Fruit fly (Drosophila melanogaster) ovary, adult (tissue): Measurements from ENCODE around the gene RASSF8.

Source experiments
- CG17801 ChIP-seq: fragments of 200-800 bp; optimal IDR thresholded peaks from 2 replicates; lab custom pipeline; 2019; ENCODE audit warnings: missing biosample characterization, mild to moderate bottlenecking, missing genetic modification characterization, moderate library complexity; ENCODE audit not compliant: partially characterized antibody

Gene RASSF8

dm6 chr3R:25640463-25640862, 21.1 kb upstream of the RASSF8 start:
- TF ChIP-seq CG17801 (GFP tag; lab: Kevin White, UChicago), result peak; percentile 86

- no peak for TF ChIP-seq CG17801 (GFP tag; lab: Kevin White, UChicago)
Observed at dm6 chr3R:25644172-25644571, 17.4 kb upstream of the RASSF8 start.

- peak; percentile 78 for TF ChIP-seq CG17801 (GFP tag; lab: Kevin White, UChicago)
Observed at dm6 chr3R:25646882-25647518, 14.6 kb upstream of the RASSF8 start.

DNA sequence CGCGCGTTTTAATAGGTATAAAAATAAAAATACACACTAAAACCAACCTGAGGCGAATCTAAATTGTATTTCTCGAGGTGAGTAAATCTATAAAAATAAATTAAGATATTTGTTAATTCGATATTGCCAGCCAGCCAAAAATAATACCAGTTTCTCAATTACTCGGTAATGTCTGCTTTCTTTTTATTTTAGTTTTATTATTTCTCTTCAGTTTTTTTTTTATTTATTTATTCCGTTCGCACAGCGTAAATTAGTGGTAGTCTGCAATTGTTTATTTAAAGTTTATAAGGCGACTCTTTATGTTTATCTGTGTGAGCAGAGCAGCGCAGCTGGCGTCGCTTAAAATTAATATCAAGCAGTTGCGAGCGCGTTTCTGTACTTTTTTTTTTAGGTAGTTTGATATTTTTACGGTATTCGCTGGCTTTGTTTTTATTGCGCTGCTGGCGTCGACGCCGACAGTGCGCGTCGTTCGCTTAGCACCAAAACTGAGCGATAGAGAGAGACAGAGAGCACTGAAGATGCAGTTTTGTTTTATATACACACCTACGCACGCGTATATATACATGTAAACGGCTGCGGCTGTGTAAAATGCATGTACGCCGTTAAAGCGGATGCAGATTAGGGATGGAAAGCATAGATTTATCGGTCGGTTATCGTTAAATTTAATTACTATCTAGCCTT, 13.9 kb upstream of the RASSF8 start:
- TF ChIP-seq CG17801 (GFP tag; lab: Kevin White, UChicago), result peak; percentile 87

DNA sequence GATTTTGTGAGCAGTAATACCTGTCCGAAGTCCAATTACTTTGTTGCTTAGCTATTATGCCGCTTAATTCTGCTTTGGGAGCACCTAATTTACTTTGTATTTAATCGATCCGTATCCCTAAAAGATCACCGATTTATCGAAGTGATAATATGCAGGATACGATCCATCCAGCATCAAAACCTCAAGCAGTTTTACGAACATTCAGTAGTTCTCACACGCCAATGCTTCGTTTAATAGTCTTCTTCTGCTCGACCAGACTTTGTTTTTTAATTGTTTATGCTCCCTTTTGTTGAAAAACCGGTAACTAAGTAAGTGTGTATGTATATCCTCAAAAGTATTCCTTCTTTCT, 13.4 kb upstream of the RASSF8 start:
- no peak for TF ChIP-seq CG17801 (GFP tag; lab: Kevin White, UChicago)

DNA sequence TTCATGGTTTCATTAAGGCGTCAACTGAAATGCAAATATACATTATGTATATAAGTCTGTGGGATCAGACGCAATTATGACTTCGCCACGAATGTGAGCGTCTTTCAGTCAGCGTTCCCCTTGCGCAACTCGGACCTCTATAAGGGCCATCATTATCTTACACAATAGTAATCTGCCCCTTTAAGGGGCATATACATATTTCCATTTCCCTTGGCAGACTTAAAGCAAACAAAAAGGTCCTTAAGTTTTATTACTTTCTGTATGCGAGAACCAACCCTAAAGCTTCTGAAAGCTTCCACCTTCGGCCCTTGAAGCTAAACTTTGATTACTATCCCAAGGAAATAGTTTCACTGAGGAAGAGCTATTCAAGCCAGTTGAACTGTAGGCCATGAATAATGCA, 11.2 kb upstream of the RASSF8 start:
- no peak for TF ChIP-seq CG17801 (GFP tag; lab: Kevin White, UChicago)

DNA sequence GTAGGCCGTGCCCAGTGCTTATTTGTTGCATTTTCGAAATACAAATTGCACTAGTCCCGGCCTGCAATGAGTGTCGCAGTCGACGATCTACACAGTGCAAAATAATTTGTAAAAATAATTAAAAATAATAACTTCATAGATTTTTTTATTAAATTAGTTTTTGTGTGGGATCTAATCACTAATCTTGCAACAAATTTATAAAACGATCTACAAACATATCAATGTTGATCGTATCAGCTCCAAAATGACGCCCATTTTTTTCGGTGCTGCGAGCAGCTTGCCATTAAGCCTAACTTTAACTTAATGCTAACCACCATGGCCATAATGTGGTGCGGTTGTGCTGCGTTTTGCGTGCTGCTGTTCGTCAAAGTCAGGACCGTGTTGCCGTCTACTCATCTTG, 10.2 kb upstream of the RASSF8 start:
- TF ChIP-seq CG17801 (GFP tag; lab: Kevin White, UChicago), result peak; percentile 48

dm6 chr3R:25652066-25652720, 9.4 kb upstream of the RASSF8 start:
- TF ChIP-seq CG17801 (GFP tag; lab: Kevin White, UChicago), result peak; percentile 24

DNA sequence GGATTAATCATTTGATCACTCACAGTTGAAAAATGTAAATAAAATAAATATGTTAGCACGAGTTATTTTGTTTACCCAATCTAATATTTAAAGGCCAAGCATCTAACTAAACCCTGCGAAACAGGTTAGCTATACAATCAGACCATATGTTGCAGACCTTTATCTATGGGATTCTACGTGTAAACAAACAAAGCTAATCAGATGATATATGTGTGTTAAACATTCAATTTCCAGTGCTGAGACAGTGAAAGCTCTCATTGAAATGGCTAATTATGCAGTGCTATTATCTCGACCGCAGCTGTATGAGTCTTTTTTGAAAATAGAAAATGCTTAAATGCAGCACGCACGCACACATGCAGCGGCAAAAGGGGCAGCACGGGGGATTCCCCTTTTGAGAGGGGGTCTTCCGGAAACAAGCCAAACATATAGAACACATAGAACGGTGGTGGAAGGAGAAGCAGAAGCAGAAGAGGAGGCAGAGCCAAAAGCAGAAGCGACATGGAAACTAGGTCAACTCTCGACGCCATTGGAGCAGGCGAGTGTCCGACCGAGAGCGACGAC, 1.7 kb upstream of the RASSF8 start:
- TF ChIP-seq CG17801 (GFP tag; lab: Kevin White, UChicago), result no peak

DNA sequence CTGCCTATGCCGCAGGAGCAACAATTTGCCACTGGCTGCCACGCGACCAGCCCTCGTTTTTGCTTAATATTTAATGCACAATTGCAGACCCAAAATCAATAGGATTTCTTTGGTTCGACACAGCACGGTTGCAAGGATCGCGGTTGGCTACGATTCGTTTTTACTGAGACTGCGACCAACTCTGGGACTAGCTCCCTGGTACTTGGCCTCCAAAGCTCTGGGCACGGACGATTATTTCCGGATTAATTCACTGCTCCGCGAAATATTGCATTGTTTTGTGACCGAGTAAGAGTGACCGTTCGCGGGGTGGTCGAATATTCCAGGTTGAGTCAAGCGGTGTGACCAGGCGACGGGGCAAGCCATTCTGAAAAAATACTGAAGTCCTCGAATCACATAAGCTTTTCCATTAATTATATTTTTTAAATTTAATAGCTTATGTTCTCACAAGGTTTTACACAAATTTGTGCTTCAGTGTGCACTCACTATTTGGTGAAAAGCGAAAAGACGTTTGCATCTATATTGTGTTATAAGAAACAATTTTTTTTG, 537 bp upstream of the RASSF8 start, which contains the start of gene Tnks:
Tnks (minus strand) TSS at position 302 of the 546 bp plus-strand sequence.
- TF ChIP-seq CG17801 (GFP tag; lab: Kevin White, UChicago), result no peak

DNA sequence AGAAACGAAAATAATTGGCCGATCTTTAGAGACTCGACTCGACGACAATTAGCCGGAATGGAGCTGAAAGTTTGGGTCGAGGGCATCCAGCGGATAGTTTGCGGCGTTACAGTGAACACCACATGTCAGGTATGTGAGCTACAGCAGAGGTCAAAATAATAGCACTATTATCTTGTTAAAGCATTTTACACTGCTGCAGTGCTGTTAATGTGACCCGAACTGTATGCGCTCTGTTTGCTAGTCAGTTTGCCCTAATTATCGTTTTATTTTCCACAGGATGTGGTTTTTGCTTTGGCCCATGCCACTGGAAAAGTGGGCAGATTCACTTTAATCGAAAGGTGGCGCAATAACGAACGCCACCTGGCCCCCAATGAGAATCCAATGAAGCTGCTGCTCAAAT, 763 bp downstream of the RASSF8 start:
- TF ChIP-seq CG17801 (GFP tag; lab: Kevin White, UChicago), result no peak

DNA sequence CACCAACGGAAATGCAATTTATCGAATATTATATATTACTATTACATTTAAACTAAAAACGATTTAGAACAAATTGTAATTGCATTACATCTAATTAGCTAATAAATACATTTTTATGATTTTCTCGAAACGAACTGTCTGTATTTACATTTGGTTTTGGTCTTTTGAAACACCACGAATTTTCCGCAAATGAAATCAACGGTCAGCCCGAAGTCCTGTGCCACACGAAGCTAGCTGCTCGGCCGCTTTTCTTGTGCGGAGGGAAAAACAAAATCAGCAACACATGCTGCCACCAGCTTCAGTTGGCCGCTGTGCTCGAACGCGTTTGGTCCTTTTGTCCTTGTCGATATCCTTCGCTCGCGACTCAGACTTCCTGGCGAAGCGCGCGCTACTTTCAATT, 3.9 kb downstream of the RASSF8 start, which contains the start of gene Lgr3:
Lgr3 (plus strand) TSS at position 301 of the 400 bp plus-strand sequence.
- TF ChIP-seq CG17801 (GFP tag; lab: Kevin White, UChicago), result no peak

DNA sequence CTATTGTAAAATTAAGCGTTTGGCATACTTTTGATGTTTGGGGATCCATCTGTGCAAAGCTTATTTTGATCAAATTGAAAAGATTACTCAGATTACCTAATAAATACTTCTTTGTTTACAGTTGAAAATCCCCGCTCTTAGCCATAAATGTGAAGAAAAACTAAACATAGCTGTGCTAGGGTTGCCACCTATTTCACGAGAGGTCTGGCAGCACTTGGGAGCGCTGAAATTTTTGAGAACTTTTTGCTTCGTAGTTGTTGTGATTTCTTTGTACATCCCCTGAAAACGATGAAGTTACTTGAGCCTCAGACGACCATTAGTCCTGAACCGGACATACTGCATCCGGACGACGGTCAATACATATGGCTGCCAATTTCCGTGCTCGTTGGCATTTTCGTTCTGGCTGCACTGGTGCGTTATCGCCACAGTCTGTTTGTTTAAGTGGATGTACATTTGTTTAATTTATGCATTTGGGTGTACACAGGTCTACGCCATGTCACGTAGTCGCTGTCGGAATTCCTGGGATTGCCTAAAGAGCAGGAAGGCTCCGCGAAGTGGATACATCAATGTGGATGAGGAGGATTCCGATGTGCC, 17.0 kb downstream of the RASSF8 start, which contains the start of the genes CG4730 and CG5039:
CG4730 (minus strand) TSS at position 194 of the 594 bp plus-strand sequence.
CG5039 (plus strand) TSS at position 195 of the 594 bp plus-strand sequence.
- TF ChIP-seq CG17801 (GFP tag; lab: Kevin White, UChicago), result no peak

dm6 chr3R:25680528-25680927, 18.9 kb downstream of the RASSF8 start, which contains the start of the genes CG4743 and Idh3g:
Gene CG4743 (minus strand): TSS chr3R:25680550.
Gene Idh3g (plus strand): TSS chr3R:25680845.
- TF ChIP-seq CG17801 (GFP tag; lab: Kevin White, UChicago), result peak; percentile 99
